Fruit fly (Drosophila melanogaster): ENCODE data around the gene CG12985.

- TF ChIP-seq fru (GFP tag; optimal IDR thresholded peaks at IDR 0.05) = peak; percentile 10
- no peak for TF ChIP-seq psq (GFP tag; optimal IDR thresholded peaks at IDR 0.05)
- peak; percentile 27 for TF ChIP-seq ey (GFP tag; optimal IDR thresholded peaks at IDR 0.05)
- TF ChIP-seq pan (optimal IDR thresholded peaks at IDR 0.05) = no peak
Measured at dm6 chrX:17860711-17861110, 22.8 kb upstream of the CG12985 start, which contains the start of the genes Arp8 and CG6769.

All from whole organism, wandering third instar larva.